Fruit fly (Drosophila melanogaster): ENCODE results near the gene r.

Gene r

DNA sequence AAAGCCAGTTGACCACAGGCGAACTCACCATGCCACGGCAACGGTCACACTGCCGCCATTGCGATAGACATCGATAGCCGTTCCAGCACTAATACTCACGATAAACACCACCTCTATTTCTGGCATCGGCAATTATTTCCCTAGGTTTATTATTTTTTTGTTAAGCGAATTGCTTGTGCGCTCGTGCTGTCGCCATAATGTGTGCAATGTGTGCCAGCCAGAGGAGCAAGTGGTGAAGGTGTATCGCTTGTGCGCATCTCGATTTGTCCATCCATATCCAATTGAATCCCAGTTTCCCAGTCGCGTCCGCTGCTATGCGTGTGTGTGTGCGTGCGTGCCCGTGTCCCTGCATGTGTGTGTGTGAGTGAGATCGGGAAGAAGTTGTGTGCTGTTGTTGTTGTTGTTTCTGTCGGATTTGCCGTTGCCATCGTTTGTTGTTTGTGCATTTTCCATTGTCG lies 44.5 kb upstream of the r start, which contains the start of gene mbt (continued):
- peak; percentile 99 for TF ChIP-seq Sry-δ (GFP tag; optimal IDR thresholded peaks at IDR 0.05)
- no peak for TF ChIP-seq pfk (GFP tag; optimal IDR thresholded peaks at IDR 0.05)
- TF ChIP-seq esg (GFP tag; conservative IDR thresholded peaks at IDR 0.05) = no peak
- TF ChIP-seq CG5953 (GFP tag; IDR thresholded peaks at IDR 0.05) = no peak
- no peak for TF ChIP-seq exex (tag; optimal IDR thresholded peaks at IDR 0.05)
- no peak for TF ChIP-seq Eip74EF (GFP tag; optimal IDR thresholded peaks at IDR 0.05)
- no peak for TF ChIP-seq CG2202 (tag; optimal IDR thresholded peaks at IDR 0.05)
- no peak for TF ChIP-seq Optix (GFP tag; IDR thresholded peaks at IDR 0.05)
- peak; percentile 40 for TF ChIP-seq CG9609 (GFP tag; optimal IDR thresholded peaks at IDR 0.05)
- TF ChIP-seq CG16779 (GFP tag; IDR thresholded peaks at IDR 0.05) = no peak
- TF ChIP-seq grn (GFP tag; optimal IDR thresholded peaks at IDR 0.05) = no peak
- no peak for TF ChIP-seq Bdp1 (GFP tag; optimal IDR thresholded peaks at IDR 0.05)
- no peak for TF ChIP-seq ci (GFP tag; IDR thresholded peaks at IDR 0.05)
- no peak for TF ChIP-seq CG12071 (GFP tag; optimal IDR thresholded peaks at IDR 0.05)
- TF ChIP-seq CG12155 (GFP tag; optimal IDR thresholded peaks at IDR 0.05) = peak; percentile 21
- no peak for TF ChIP-seq vfl (GFP tag; optimal IDR thresholded peaks at IDR 0.05)
- TF ChIP-seq CG10979 (tag; optimal IDR thresholded peaks at IDR 0.05) = no peak
- TF ChIP-seq CG30431 (GFP tag; optimal IDR thresholded peaks at IDR 0.05) = no peak
- peak; percentile 1 for TF ChIP-seq D19A (tag; optimal IDR thresholded peaks at IDR 0.05)
- no peak for TF ChIP-seq peb (GFP tag; IDR thresholded peaks at IDR 0.05)
- TF ChIP-seq Gsc (GFP tag; IDR thresholded peaks at IDR 0.05) = no peak
- no peak for TF ChIP-seq HLH3B (GFP tag; IDR thresholded peaks at IDR 0.05)
- TF ChIP-seq CG1832 (GFP tag; optimal IDR thresholded peaks at IDR 0.05) = no peak
- peak; percentile 26 for TF ChIP-seq B-H2 (GFP tag; optimal IDR thresholded peaks at IDR 0.05)
- no peak for TF ChIP-seq Awh (GFP tag; IDR thresholded peaks at IDR 0.05)
- no peak for TF ChIP-seq CG3281 (GFP tag; optimal IDR thresholded peaks at IDR 0.05)
- no peak for TF ChIP-seq CG2678 (tag; optimal IDR thresholded peaks at IDR 0.05)
- TF ChIP-seq CG15269 (tag; optimal IDR thresholded peaks at IDR 0.05) = no peak
- no peak for TF ChIP-seq CG5245 (GFP tag; optimal IDR thresholded peaks at IDR 0.05)
- TF ChIP-seq Dip3 (GFP tag; optimal IDR thresholded peaks at IDR 0.05) = no peak
- no peak for TF ChIP-seq cato (GFP tag; optimal IDR thresholded peaks at IDR 0.05; ENCODE audit: borderline replicate concordance)
- TF ChIP-seq CG2116 (GFP tag; optimal IDR thresholded peaks at IDR 0.05) = peak; percentile 57
- no peak for TF ChIP-seq chn (GFP tag; optimal IDR thresholded peaks at IDR 0.05)
- TF ChIP-seq CG31224 (GFP tag; IDR thresholded peaks at IDR 0.05) = no peak
- TF ChIP-seq ken (GFP tag; IDR thresholded peaks at IDR 0.05) = 0 out of 3 replicates have a peak, but pooled peaks have one; percentile 16
- no peak for TF ChIP-seq nom (GFP tag; optimal IDR thresholded peaks at IDR 0.05)
- TF ChIP-seq Adf1 (GFP tag; IDR thresholded peaks at IDR 0.05) = peak; percentile 43; the same call in 1 of the 2 replicates
- peak; percentile 89 for TF ChIP-seq hbn (GFP tag; IDR thresholded peaks at IDR 0.05; ENCODE audit: partially characterized antibody)
- no peak for TF ChIP-seq ewg (GFP tag; optimal IDR thresholded peaks at IDR 0.05)
- TF ChIP-seq Mes4 (GFP tag; optimal IDR thresholded peaks at IDR 0.05) = no peak
- TF ChIP-seq fru (optimal IDR thresholded peaks at IDR 0.05) = no peak
- TF ChIP-seq CG7745 (tag; optimal IDR thresholded peaks at IDR 0.05) = no peak
- peak; percentile 21 for TF ChIP-seq CG17829 (tag; optimal IDR thresholded peaks at IDR 0.05)
- peak; percentile 7 for TF ChIP-seq Hsf (GFP tag; optimal IDR thresholded peaks at IDR 0.05)
- TF ChIP-seq Fer2 (tag; optimal IDR thresholded peaks at IDR 0.05) = no peak
- TF ChIP-seq CG1792 (GFP tag; optimal IDR thresholded peaks at IDR 0.05) = peak; percentile 8
- no peak for TF ChIP-seq CG10366 (GFP tag; IDR thresholded peaks at IDR 0.05)
- TF ChIP-seq Poxn (GFP tag; IDR thresholded peaks at IDR 0.05) = no peak
- no peak for TF ChIP-seq fd3F (GFP tag; optimal IDR thresholded peaks at IDR 0.05)
- TF ChIP-seq so (GFP tag; IDR thresholded peaks at IDR 0.05) = no peak
- peak; percentile 6 for TF ChIP-seq dm (GFP tag; optimal IDR thresholded peaks at IDR 0.05)
- TF ChIP-seq Meics (GFP tag; optimal IDR thresholded peaks at IDR 0.05) = no peak
